Worm (Caenorhabditis elegans) whole organism, early embryonic: ENCODE measurements around the gene clec-83.

Experiments
- B0310.2 ChIP-seq: sonication (generic microtip); optimal IDR thresholded peaks from 2 replicates; lab custom pipeline; 2016; ENCODE audit warnings: mild to moderate bottlenecking, missing genetic modification characterization, missing compliant biosample characterization
- F13C5.2 ChIP-seq: sonication (generic microtip); optimal IDR thresholded peaks from 2 replicates; lab custom pipeline; 2017; ENCODE audit warnings: mild to moderate bottlenecking, missing genetic modification characterization, inconsistent platforms, missing compliant biosample characterization
- aly-1 ChIP-seq: sonication (generic microtip); optimal IDR thresholded peaks from 2 replicates; lab custom pipeline; 2016; ENCODE audit warnings: missing genetic modification characterization, missing compliant biosample characterization
- ama-1 ChIP-seq: fragments of 150-350 bp; optimal IDR thresholded peaks from 2 replicates; lab custom pipeline; 2014
- ceh-13 ChIP-seq: fragments of 200-800 bp; sonication (Bioruptor generic); optimal IDR thresholded peaks from 2 replicates; lab custom pipeline; 2018; ENCODE audit warnings: mild to moderate bottlenecking, missing genetic modification characterization, missing compliant biosample characterization
- ceh-36 ChIP-seq: sonication (generic microtip); optimal IDR thresholded peaks from 2 replicates; lab custom pipeline; 2016; ENCODE audit warnings: missing genetic modification characterization, inconsistent platforms, missing compliant biosample characterization
- ets-7 ChIP-seq: sonication (generic microtip); optimal IDR thresholded peaks from 2 replicates; lab custom pipeline; 2016; ENCODE audit warnings: missing genotype, missing genetic modification characterization, missing compliant biosample characterization
- flt-1 ChIP-seq: fragments of 200-800 bp; sonication (Bioruptor generic); IDR thresholded peaks from 2 replicates; pipeline ENCODE4 v1.3.6; 2022; ENCODE audit warnings: missing genetic modification characterization, missing compliant biosample characterization
- hmbx-1 ChIP-seq: sonication (generic microtip); optimal IDR thresholded peaks from 2 replicates; lab custom pipeline; 2016; ENCODE audit warnings: mild to moderate bottlenecking, missing genetic modification characterization, missing compliant biosample characterization
- hnd-1 ChIP-seq: sonication (generic microtip); optimal IDR thresholded peaks from 2 replicates; lab custom pipeline; 2016; ENCODE audit warnings: missing genetic modification characterization, missing compliant biosample characterization
- pes-1 ChIP-seq: fragments of 200-800 bp; sonication (Bioruptor generic); IDR thresholded peaks from 2 replicates; pipeline ENCODE4 v1.3.6; 2022; ENCODE audit warnings: missing genetic modification reagents, missing genetic modification characterization, missing compliant biosample characterization
- scrt-1 ChIP-seq: fragments of 200-800 bp; sonication (Bioruptor generic); IDR thresholded peaks from 2 replicates; pipeline ENCODE4 v1.3.6; 2022; ENCODE audit warnings: missing genetic modification characterization, missing compliant biosample characterization
- sea-1 ChIP-seq: fragments of 200-800 bp; sonication (Bioruptor generic); conservative IDR thresholded peaks from 2 replicates; pipeline ENCODE4 v1.3.6; 2022; ENCODE audit warnings: missing genetic modification characterization, missing compliant biosample characterization
- tbx-11 ChIP-seq: fragments of 200-800 bp; sonication (Bioruptor generic); IDR thresholded peaks from 2 replicates; pipeline ENCODE4 v1.3.6; 2022; ENCODE audit warnings: missing genetic modification characterization, missing compliant biosample characterization
- tbx-37 ChIP-seq: fragments of 200-800 bp; sonication (Bioruptor generic); conservative IDR thresholded peaks from 2 replicates; pipeline ENCODE4 v1.3.6; 2022; ENCODE audit warnings: missing genetic modification reagents, missing genetic modification characterization, missing compliant biosample characterization
- tra-4 ChIP-seq: sonication (generic microtip); optimal IDR thresholded peaks from 2 replicates; lab custom pipeline; 2017; ENCODE audit warnings: missing genetic modification characterization, missing compliant biosample characterization

clec-83 gene

DNA sequence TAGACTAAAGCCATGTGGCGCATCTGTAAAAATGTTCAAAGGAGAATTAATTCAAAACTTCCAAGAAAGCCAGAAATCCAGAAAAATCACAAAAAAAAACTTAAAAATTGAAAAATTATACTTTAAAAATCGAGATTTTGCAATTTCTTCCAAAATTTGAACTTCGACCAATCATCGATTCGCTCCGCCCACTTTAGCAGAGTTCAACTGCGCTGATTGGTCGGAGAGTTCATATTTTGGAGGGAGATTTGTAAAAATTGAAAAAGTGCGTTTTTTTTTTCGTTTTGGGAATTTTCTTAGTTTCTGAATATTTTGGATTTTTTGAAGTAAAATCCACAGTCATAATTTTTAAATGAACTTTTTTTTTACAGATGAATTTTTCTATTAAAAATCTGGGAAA, 47.3 kb downstream of the clec-83 start:
- no peak for TF ChIP-seq scrt-1 (GFP tag; lab: Robert Waterston, UW)
- TF ChIP-seq tra-4 (tag; lab: Kevin White, UChicago): no peak
- TF ChIP-seq B0310.2 (tag; lab: Kevin White, UChicago): no peak
- no peak for TF ChIP-seq ama-1
- no peak for TF ChIP-seq pes-1 (GFP tag; lab: Robert Waterston, UW)
- TF ChIP-seq hmbx-1 (tag; lab: Kevin White, UChicago): no peak
- TF ChIP-seq tbx-37 (GFP tag; lab: Robert Waterston, UW): no peak
- no peak for TF ChIP-seq sea-1 (GFP tag; lab: Robert Waterston, UW)
- TF ChIP-seq tbx-11 (GFP tag; lab: Robert Waterston, UW): no peak
- no peak for TF ChIP-seq aly-1
- no peak for TF ChIP-seq flt-1 (GFP tag; lab: Robert Waterston, UW)
- no peak for TF ChIP-seq ceh-13 (GFP tag; lab: Kevin White, UChicago)
- TF ChIP-seq ceh-36 (tag; lab: Kevin White, UChicago): no peak
- TF ChIP-seq F13C5.2 (tag; lab: Kevin White, UChicago): no peak
- TF ChIP-seq ets-7 (tag; lab: Kevin White, UChicago): no peak
- no peak for TF ChIP-seq hnd-1 (tag; lab: Kevin White, UChicago)
